Fruit fly (Drosophila melanogaster): ENCODE measurements around the gene alpha4GT1.

dm6 chr2L:3001953-3002352 is 21.0 kb downstream of the alpha4GT1 start:
- TF ChIP-seq h (GFP tag; optimal IDR thresholded peaks at IDR 0.05), result no peak
- TF ChIP-seq Rel (GFP tag; optimal IDR thresholded peaks at IDR 0.05), result no peak
- TF ChIP-seq Rel (tag; optimal IDR thresholded peaks at IDR 0.05), result no peak
- no peak for TF ChIP-seq HLH106 (tag; optimal IDR thresholded peaks at IDR 0.05)
- TF ChIP-seq usp (GFP tag; optimal IDR thresholded peaks at IDR 0.05), result no peak
- no peak for TF ChIP-seq dsf (GFP tag; optimal IDR thresholded peaks at IDR 0.05; ENCODE audit: borderline replicate concordance)
- no peak for TF ChIP-seq br (GFP tag; optimal IDR thresholded peaks at IDR 0.05)
- no peak for TF ChIP-seq psq (GFP tag; optimal IDR thresholded peaks at IDR 0.05)

Data from whole organism, wandering third instar larva.